Worm (Caenorhabditis elegans) whole organism, late embryonic: Measurements from ENCODE around the gene acr-21.

Experiments
- C08G9.2 ChIP-seq: sonication (generic microtip); optimal IDR thresholded peaks from 2 replicates; lab custom pipeline; 2016; ENCODE audit warnings: mild to moderate bottlenecking, missing genetic modification characterization, moderate library complexity, missing compliant biosample characterization
- C38D4.7 ChIP-seq: fragments of 200-800 bp; sonication (Bioruptor generic); optimal IDR thresholded peaks from 2 replicates; lab custom pipeline; 2018; ENCODE audit warnings: mild to moderate bottlenecking, missing genetic modification characterization, moderate library complexity, missing compliant biosample characterization
- F13H6.1 ChIP-seq: sonication (generic microtip); optimal IDR thresholded peaks from 2 replicates; lab custom pipeline; 2016; ENCODE audit warnings: missing genetic modification characterization, missing compliant biosample characterization
- K02D7.2 ChIP-seq: sonication (generic microtip); optimal IDR thresholded peaks from 2 replicates; lab custom pipeline; 2017; ENCODE audit warnings: mild to moderate bottlenecking, missing genetic modification characterization, missing compliant biosample characterization
- T23F11.4 ChIP-seq: fragments of 200-800 bp; sonication (Bioruptor generic); optimal IDR thresholded peaks from 2 replicates; lab custom pipeline; 2018; ENCODE audit warnings: mild to moderate bottlenecking, missing genetic modification characterization, missing compliant biosample characterization
- ama-1 ChIP-seq: fragments of 150-350 bp; optimal IDR thresholded peaks from 2 replicates; lab custom pipeline; 2014
- ceh-14 ChIP-seq: sonication (generic microtip); optimal IDR thresholded peaks from 2 replicates; lab custom pipeline; 2016; ENCODE audit warnings: missing genotype, missing genetic modification characterization, missing compliant biosample characterization
- ceh-18 ChIP-seq: sonication (generic microtip); optimal IDR thresholded peaks from 2 replicates; lab custom pipeline; 2016; ENCODE audit warnings: missing genetic modification characterization, missing compliant biosample characterization
- ceh-2 ChIP-seq: sonication (generic microtip); optimal IDR thresholded peaks from 2 replicates; lab custom pipeline; 2016; ENCODE audit warnings: missing genotype, missing genetic modification characterization, missing compliant biosample characterization
- ceh-22 ChIP-seq: sonication (generic microtip); optimal IDR thresholded peaks from 2 replicates; lab custom pipeline; 2017; ENCODE audit warnings: missing biosample characterization, missing genetic modification characterization
- ceh-34 ChIP-seq: sonication (generic microtip); optimal IDR thresholded peaks from 2 replicates; lab custom pipeline; 2016; ENCODE audit warnings: mild to moderate bottlenecking, missing genetic modification characterization, missing compliant biosample characterization
- ceh-6 ChIP-seq: fragments of 200-800 bp; sonication (Bioruptor generic); optimal IDR thresholded peaks from 2 replicates; lab custom pipeline; 2018; ENCODE audit warnings: mild to moderate bottlenecking, missing genetic modification characterization, missing compliant biosample characterization
- ceh-9 ChIP-seq: sonication (generic microtip); optimal IDR thresholded peaks from 2 replicates; lab custom pipeline; 2016; ENCODE audit warnings: mild to moderate bottlenecking, missing genetic modification characterization, inconsistent platforms, missing compliant biosample characterization
- elt-4 ChIP-seq: sonication (generic microtip); optimal IDR thresholded peaks from 2 replicates; lab custom pipeline; 2016; ENCODE audit warnings: missing genetic modification characterization, missing compliant biosample characterization
- fax-1 ChIP-seq: sonication (generic microtip); optimal IDR thresholded peaks from 2 replicates; lab custom pipeline; 2016; ENCODE audit warnings: missing genotype, missing genetic modification characterization, missing compliant biosample characterization
- fkh-6 ChIP-seq: sonication (generic microtip); optimal IDR thresholded peaks from 2 replicates; lab custom pipeline; 2016; ENCODE audit warnings: missing genetic modification characterization, missing compliant biosample characterization
- gmeb-2 ChIP-seq: sonication (generic microtip); optimal IDR thresholded peaks from 2 replicates; lab custom pipeline; 2016; ENCODE audit warnings: missing genetic modification characterization, inconsistent platforms, missing compliant biosample characterization
- hlh-15 ChIP-seq: sonication (generic microtip); optimal IDR thresholded peaks from 2 replicates; lab custom pipeline; 2016; ENCODE audit warnings: missing genetic modification characterization, missing compliant biosample characterization
- hlh-30 ChIP-seq: sonication (generic microtip); optimal IDR thresholded peaks from 2 replicates; lab custom pipeline; 2017; ENCODE audit warnings: antibody characterized with exemption, missing genetic modification characterization, missing compliant biosample characterization; ENCODE audit not compliant: insufficient read depth
- hlh-8 ChIP-seq: sonication (generic microtip); optimal IDR thresholded peaks from 2 replicates; lab custom pipeline; 2016; ENCODE audit warnings: missing genotype, missing genetic modification characterization, missing compliant biosample characterization
- nhr-11 ChIP-seq: fragments of 150-350 bp; optimal IDR thresholded peaks from 2 replicates; lab custom pipeline; 2014; ENCODE audit warnings: missing biosample characterization, missing genetic modification characterization
- npax-4 ChIP-seq: sonication (generic microtip); optimal IDR thresholded peaks from 2 replicates; lab custom pipeline; 2016; ENCODE audit warnings: missing genetic modification characterization, missing compliant biosample characterization
- odd-2 ChIP-seq: sonication (generic microtip); optimal IDR thresholded peaks from 2 replicates; lab custom pipeline; 2017; ENCODE audit warnings: antibody characterized with exemption, mild to moderate bottlenecking, missing genetic modification characterization, missing compliant biosample characterization
- pat-9 ChIP-seq: fragments of 200-800 bp; sonication (Bioruptor generic); optimal IDR thresholded peaks from 2 replicates; lab custom pipeline; 2018; ENCODE audit warnings: mild to moderate bottlenecking, missing genetic modification characterization, moderate library complexity, missing compliant biosample characterization
- pax-1 ChIP-seq: fragments of 150-350 bp; optimal IDR thresholded peaks from 2 replicates; lab custom pipeline; 2014; ENCODE audit warnings: missing biosample characterization, missing genetic modification characterization
- pqm-1 ChIP-seq: sonication (generic microtip); optimal IDR thresholded peaks from 2 replicates; lab custom pipeline; 2016; ENCODE audit warnings: missing genetic modification characterization, missing compliant biosample characterization
- rnt-1 ChIP-seq: sonication (generic microtip); optimal IDR thresholded peaks from 2 replicates; lab custom pipeline; 2016; ENCODE audit warnings: missing genetic modification characterization, missing compliant biosample characterization
- sox-4 ChIP-seq: sonication (generic microtip); optimal IDR thresholded peaks from 2 replicates; lab custom pipeline; 2017; ENCODE audit warnings: mild to moderate bottlenecking, missing genetic modification characterization, inconsistent platforms, missing compliant biosample characterization
- syd-9 ChIP-seq: sonication (generic microtip); optimal IDR thresholded peaks from 2 replicates; lab custom pipeline; 2016; ENCODE audit warnings: mild to moderate bottlenecking, missing genetic modification characterization, moderate library complexity, missing compliant biosample characterization
- tbx-7 ChIP-seq: sonication (generic microtip); optimal IDR thresholded peaks from 2 replicates; lab custom pipeline; 2016; ENCODE audit warnings: missing genotype, missing genetic modification characterization, missing compliant biosample characterization
- ttx-3 ChIP-seq: sonication (generic microtip); optimal IDR thresholded peaks from 2 replicates; lab custom pipeline; 2016; ENCODE audit warnings: missing genetic modification reagents, missing genetic modification characterization, missing compliant biosample characterization
- unc-3 ChIP-seq, 2 experiments: fragments of 200-800 bp in 1 of 2; sonication (Bioruptor generic) in 1 of 2; sonication (generic microtip) in 1 of 2; conservative IDR thresholded peaks in 1 of 2; optimal IDR thresholded peaks in 1 of 2; 2 replicates each; pipeline versions ENCODE4 v1.3.6 to Lab custom; 2016 to 2022; ENCODE audit warnings: missing compliant biosample characterization in 2 of 2, missing genetic modification characterization in 2 of 2, missing genetic modification reagents in 1 of 2
- unc-55 ChIP-seq: sonication (generic microtip); optimal IDR thresholded peaks from 2 replicates; lab custom pipeline; 2017; ENCODE audit warnings: missing biosample characterization, missing genetic modification reagents, missing genetic modification characterization
- zip-5 ChIP-seq: sonication (generic microtip); optimal IDR thresholded peaks from 2 replicates; lab custom pipeline; 2016; ENCODE audit warnings: missing genetic modification characterization, missing compliant biosample characterization
- ztf-16 ChIP-seq: sonication (generic microtip); optimal IDR thresholded peaks from 2 replicates; lab custom pipeline; 2017; ENCODE audit warnings: missing genetic modification characterization, missing compliant biosample characterization

acr-21 gene

DNA sequence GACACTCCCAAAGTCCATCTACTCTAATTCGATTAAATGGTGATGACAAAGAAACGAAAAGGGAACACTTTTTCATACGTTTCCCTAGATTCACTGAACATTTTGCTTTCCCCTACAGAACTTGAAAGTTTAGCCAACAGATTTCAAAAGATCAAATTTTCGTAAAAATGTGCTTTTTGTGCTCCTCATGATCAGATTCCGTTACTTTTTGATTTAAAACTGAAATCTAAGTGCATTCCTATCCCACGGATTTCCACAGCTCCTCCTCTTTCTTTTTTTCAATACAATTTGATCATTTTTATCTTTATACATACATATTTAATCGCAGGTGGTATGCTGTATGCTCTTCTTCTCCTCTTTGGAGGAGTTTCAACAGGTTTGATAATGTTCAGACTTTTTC lies 5.9 kb downstream of the acr-21 start, which contains the start of gene ddo-3:
Gene ddo-3 (plus strand): TSS at position 301 of the 400 bp plus-strand sequence.
- TF ChIP-seq ceh-9 (no peak), fkh-6 (tag; lab: Kevin White, UChicago) (no peak), pax-1 (tag; lab: Kevin White, UChicago) (no peak), gmeb-2 (tag; lab: Kevin White, UChicago) (no peak), syd-9 (tag; lab: Kevin White, UChicago) (no peak), ceh-6 (no peak), nhr-11 (no peak)

DNA sequence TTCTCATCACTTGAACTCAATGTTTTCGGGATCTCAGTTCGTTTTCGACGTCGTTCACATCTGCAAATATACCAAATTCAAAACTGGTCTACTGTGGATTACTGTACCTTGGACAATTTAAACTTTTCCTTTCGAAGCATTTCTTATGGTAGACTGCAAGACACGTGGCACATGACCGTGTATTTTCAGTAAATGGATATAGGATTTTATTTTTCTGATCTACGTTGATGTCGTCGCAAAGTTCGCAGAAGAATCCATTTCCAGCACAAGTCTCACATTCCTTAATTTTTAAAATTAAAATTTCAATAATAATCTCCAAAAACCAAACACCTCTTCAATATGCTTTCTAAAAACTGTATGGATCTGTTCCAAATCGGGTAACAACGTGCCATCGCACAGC lies 7.8 kb downstream of the acr-21 start:
- TF ChIP-seq elt-4 = no peak
- no peak for TF ChIP-seq ztf-16
- no peak for TF ChIP-seq ceh-34 (tag; lab: Kevin White, UChicago)
- no peak for TF ChIP-seq rnt-1 (tag; lab: Kevin White, UChicago)
- TF ChIP-seq F13H6.1 = no peak

DNA sequence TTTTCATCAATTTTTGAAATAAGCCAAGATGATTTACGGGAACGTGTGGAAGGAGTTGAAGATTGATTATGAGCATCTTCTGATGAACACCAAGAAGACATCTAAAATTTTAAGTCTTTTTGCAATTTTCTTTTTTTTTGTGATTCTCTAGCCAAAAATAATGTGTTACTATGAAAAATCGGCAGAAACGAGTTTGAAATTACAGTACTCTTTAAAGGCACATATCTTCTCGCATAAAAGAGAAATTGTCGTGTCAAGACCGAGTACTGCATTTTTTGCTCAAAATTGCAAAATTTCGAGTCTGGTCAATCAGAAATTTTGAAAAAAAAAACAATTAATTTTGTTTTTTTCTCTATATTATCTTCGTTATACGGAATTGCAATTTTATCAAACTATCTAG lies 10.4 kb downstream of the acr-21 start, which contains the start of gene F20H11.1:
Gene F20H11.1 (minus strand): TSS at position 101 of the 400 bp plus-strand sequence.
- TF ChIP-seq gmeb-2 (tag; lab: Kevin White, UChicago) (no peak), hlh-30 (tag; lab: Kevin White, UChicago) (no peak), fax-1 (no peak), nhr-11 (no peak), unc-55 (no peak), hlh-8 (no peak), ceh-6 (no peak), C08G9.2 (tag; lab: Kevin White, UChicago) (no peak), ceh-9 (no peak), pat-9 (no peak), T23F11.4 (GFP tag; lab: Kevin White, UChicago) (no peak), ceh-18 (no peak), ama-1 (no peak), ttx-3 (no peak), C38D4.7 (GFP tag; lab: Kevin White, UChicago) (no peak), odd-2 (tag; lab: Kevin White, UChicago) (no peak), ceh-14 (tag; lab: Kevin White, UChicago) (no peak)

DNA sequence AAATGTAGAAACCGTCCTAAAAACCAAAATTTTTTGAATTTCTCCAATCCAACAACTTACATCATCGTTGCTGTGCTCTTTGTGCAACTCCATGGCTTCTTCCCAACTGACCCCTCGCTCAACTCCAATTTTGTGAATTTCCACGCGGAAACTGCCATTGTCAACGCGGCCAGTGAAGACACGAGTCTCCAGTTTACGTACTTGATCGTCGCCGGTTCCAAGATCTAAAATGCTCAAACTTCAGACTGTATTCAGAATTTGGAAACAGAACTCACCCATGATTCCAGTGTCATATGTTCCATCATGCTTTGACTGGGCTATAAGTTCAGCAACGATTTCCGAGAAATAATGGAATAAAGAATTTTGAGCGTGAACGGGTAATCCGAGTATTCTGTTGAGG lies 12.4 kb downstream of the acr-21 start:
- TF ChIP-seq ama-1 (no peak), ceh-34 (tag; lab: Kevin White, UChicago) (no peak)

DNA sequence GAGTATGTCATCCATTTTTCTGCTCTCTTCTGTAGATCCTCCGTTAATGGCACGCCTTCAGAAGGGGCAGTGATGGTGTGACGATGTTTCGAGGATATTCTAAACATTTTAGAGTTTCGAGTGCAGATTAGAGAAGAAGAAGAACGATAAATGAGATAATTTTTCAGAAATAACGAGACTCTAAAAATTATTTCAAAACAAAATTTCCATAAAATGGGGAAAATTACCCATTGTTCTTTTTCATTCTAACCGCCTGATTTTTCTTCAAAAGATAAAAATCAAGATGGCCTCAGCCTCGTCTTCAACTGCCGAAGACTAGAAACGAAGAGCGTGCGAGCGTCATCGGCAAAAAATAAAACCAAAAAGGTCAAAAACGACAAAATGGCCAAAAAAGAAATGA lies 19.4 kb downstream of the acr-21 start, which contains the start of gene let-765:
Gene let-765 (minus strand): TSS at position 101 of the 400 bp plus-strand sequence.
- no peak for TF ChIP-seq fax-1
- TF ChIP-seq, all 69 proteins: peak for 0

DNA sequence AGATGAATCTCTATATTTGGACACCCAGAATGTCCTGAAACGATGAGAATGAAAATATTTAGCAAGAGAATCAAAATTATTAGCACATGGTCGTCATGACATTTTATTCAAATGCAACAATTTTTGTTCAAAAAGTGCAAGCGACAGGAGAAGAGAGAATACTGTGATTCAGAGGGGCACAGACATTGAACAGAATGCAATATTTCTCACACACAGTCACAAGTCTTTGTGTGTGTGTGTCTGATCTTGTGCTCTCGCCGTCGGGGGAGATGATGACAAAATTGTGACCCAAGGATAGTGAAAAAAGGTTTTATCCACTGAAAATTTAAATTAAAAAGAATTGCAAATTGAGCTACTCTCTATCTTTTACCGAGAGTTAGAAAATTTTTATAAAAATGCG lies 21.5 kb downstream of the acr-21 start:
- TF ChIP-seq ttx-3 = no peak
- no peak for TF ChIP-seq zip-5
- no peak for TF ChIP-seq pax-1 (tag; lab: Kevin White, UChicago)
- no peak for TF ChIP-seq hlh-15 (tag; lab: Kevin White, UChicago)
- no peak for TF ChIP-seq tbx-7
- no peak for TF ChIP-seq pqm-1
- no peak for TF ChIP-seq nhr-11
- no peak for TF ChIP-seq sox-4
- TF ChIP-seq ceh-9 = no peak
- no peak for TF ChIP-seq unc-3 (GFP tag; conservative IDR thresholded peaks at IDR 0.05; lab: Robert Waterston, UW)
- TF ChIP-seq unc-3 (tag; optimal IDR thresholded peaks at IDR 0.05; lab: Kevin White, UChicago) = no peak
- TF ChIP-seq npax-4 = no peak
- no peak for TF ChIP-seq odd-2 (tag; lab: Kevin White, UChicago)
- no peak for TF ChIP-seq ceh-2
- no peak for TF ChIP-seq ceh-22
- TF ChIP-seq K02D7.2 (tag; lab: Kevin White, UChicago) = no peak
